Fruit fly (Drosophila melanogaster): Measurements from ENCODE around the gene r-cup.

The r-cup gene

dm6 chrX:21058437-21058836, 32.7 kb upstream of the r-cup start:
- no peak for TF ChIP-seq EcR (GFP tag; optimal IDR thresholded peaks at IDR 0.05)
- no peak for TF ChIP-seq CG15710 (tag; optimal IDR thresholded peaks at IDR 0.05)
- no peak for TF ChIP-seq CG8159 (tag; optimal IDR thresholded peaks at IDR 0.05)
- TF ChIP-seq gl (tag; optimal IDR thresholded peaks at IDR 0.05) = no peak
- no peak for TF ChIP-seq CG12605 (GFP tag; IDR thresholded peaks at IDR 0.05)
- no peak for TF ChIP-seq CG4496 (GFP tag; IDR thresholded peaks at IDR 0.05)
- TF ChIP-seq CG9948 (tag; optimal IDR thresholded peaks at IDR 0.05) = no peak
- TF ChIP-seq CG32121 (GFP tag; IDR thresholded peaks at IDR 0.05) = no peak
- no peak for TF ChIP-seq CG14655 (GFP tag; optimal IDR thresholded peaks at IDR 0.05)
- no peak for TF ChIP-seq CG10348 (GFP tag; IDR thresholded peaks at IDR 0.05)
- TF ChIP-seq fd96Ca (GFP tag; IDR thresholded peaks at IDR 0.05) = no peak
- no peak for TF ChIP-seq D1 (tag; optimal IDR thresholded peaks at IDR 0.05)
- no peak for TF ChIP-seq CG17806 (tag; optimal IDR thresholded peaks at IDR 0.05)
- no peak for TF ChIP-seq rn (GFP tag; IDR thresholded peaks at IDR 0.05)
- no peak for TF ChIP-seq Pif1B (GFP tag; optimal IDR thresholded peaks at IDR 0.05)
- no peak for TF ChIP-seq CG34367 (tag; optimal IDR thresholded peaks at IDR 0.05)
- TF ChIP-seq Snoo (tag; optimal IDR thresholded peaks at IDR 0.05) = no peak
- TF ChIP-seq Ets98B (GFP tag; IDR thresholded peaks at IDR 0.05) = no peak
- no peak for TF ChIP-seq CG8301 (tag; optimal IDR thresholded peaks at IDR 0.05)
- TF ChIP-seq Pif1A (GFP tag; optimal IDR thresholded peaks at IDR 0.05) = no peak

- TF ChIP-seq CG10348 (GFP tag; IDR thresholded peaks at IDR 0.05) (no peak), CG8159 (tag; optimal IDR thresholded peaks at IDR 0.05) (no peak), CG13204 (GFP tag; optimal IDR thresholded peaks at IDR 0.05) (no peak), CG12605 (GFP tag; IDR thresholded peaks at IDR 0.05) (no peak), rn (GFP tag; IDR thresholded peaks at IDR 0.05) (no peak), CG34367 (tag; optimal IDR thresholded peaks at IDR 0.05) (no peak), CG14655 (GFP tag; optimal IDR thresholded peaks at IDR 0.05) (no peak)
Measured at dm6 chrX:21056732-21057131, 31.0 kb upstream of the r-cup start.

- TF ChIP-seq CG32121 (GFP tag; IDR thresholded peaks at IDR 0.05) (peak; percentile 58; the same call in 1 of the 2 replicates), CG13204 (GFP tag; optimal IDR thresholded peaks at IDR 0.05) (peak; percentile 69), gl (tag; optimal IDR thresholded peaks at IDR 0.05) (peak; percentile 51), CG10348 (GFP tag; IDR thresholded peaks at IDR 0.05) (no peak), CG4496 (GFP tag; IDR thresholded peaks at IDR 0.05) (peak; percentile 50; the same call in 2 of the 3 replicates), Ets98B (GFP tag; IDR thresholded peaks at IDR 0.05) (peak; percentile 61), CG12605 (GFP tag; IDR thresholded peaks at IDR 0.05) (peak; percentile 58; the same call in 1 of the 2 replicates), CG17806 (tag; optimal IDR thresholded peaks at IDR 0.05) (no peak), fd96Ca (GFP tag; IDR thresholded peaks at IDR 0.05) (peak; percentile 74; the same call in 2 of the 3 replicates), CG8159 (tag; optimal IDR thresholded peaks at IDR 0.05) (no peak), rn (GFP tag; IDR thresholded peaks at IDR 0.05) (no peak), EcR (GFP tag; optimal IDR thresholded peaks at IDR 0.05) (peak; percentile 64), CG15710 (tag; optimal IDR thresholded peaks at IDR 0.05) (peak; percentile 21), CG14655 (GFP tag; optimal IDR thresholded peaks at IDR 0.05) (peak; percentile 36), D1 (tag; optimal IDR thresholded peaks at IDR 0.05) (no peak), Pif1A (GFP tag; optimal IDR thresholded peaks at IDR 0.05) (no peak), CG9948 (tag; optimal IDR thresholded peaks at IDR 0.05) (no peak), Snoo (tag; optimal IDR thresholded peaks at IDR 0.05) (no peak), CG34367 (tag; optimal IDR thresholded peaks at IDR 0.05) (no peak), CG8301 (tag; optimal IDR thresholded peaks at IDR 0.05) (peak; percentile 22), Pif1B (GFP tag; optimal IDR thresholded peaks at IDR 0.05) (no peak)
Measured at dm6 chrX:21054963-21055480, 29.3 kb upstream of the r-cup start.

- TF ChIP-seq fd96Ca (GFP tag; IDR thresholded peaks at IDR 0.05) = peak; percentile 98
- peak; percentile 98 for TF ChIP-seq CG14655 (GFP tag; optimal IDR thresholded peaks at IDR 0.05)
- peak; percentile 98 for TF ChIP-seq CG8301 (tag; optimal IDR thresholded peaks at IDR 0.05)
- TF ChIP-seq gl (tag; optimal IDR thresholded peaks at IDR 0.05) = peak; percentile 97
- peak; percentile 99 for TF ChIP-seq Pif1A (GFP tag; optimal IDR thresholded peaks at IDR 0.05)
- TF ChIP-seq rn (GFP tag; IDR thresholded peaks at IDR 0.05) = peak; percentile 86
- TF ChIP-seq CG17806 (tag; optimal IDR thresholded peaks at IDR 0.05) = peak; percentile 98
- TF ChIP-seq D1 (tag; optimal IDR thresholded peaks at IDR 0.05) = peak; percentile 93
- peak; percentile 99 for TF ChIP-seq Pif1B (GFP tag; optimal IDR thresholded peaks at IDR 0.05)
- TF ChIP-seq CG32121 (GFP tag; IDR thresholded peaks at IDR 0.05) = peak; percentile 97
- TF ChIP-seq CG8159 (tag; optimal IDR thresholded peaks at IDR 0.05) = peak; percentile 97
- peak; percentile 98 for TF ChIP-seq CG12605 (GFP tag; IDR thresholded peaks at IDR 0.05)
- peak; percentile 97 for TF ChIP-seq CG9948 (tag; optimal IDR thresholded peaks at IDR 0.05)
- TF ChIP-seq Snoo (tag; optimal IDR thresholded peaks at IDR 0.05) = peak; percentile 99
- TF ChIP-seq Ets98B (GFP tag; IDR thresholded peaks at IDR 0.05) = peak; percentile 97
- TF ChIP-seq CG15710 (tag; optimal IDR thresholded peaks at IDR 0.05) = peak; percentile 97
- TF ChIP-seq CG13204 (GFP tag; optimal IDR thresholded peaks at IDR 0.05) = peak; percentile 96
- TF ChIP-seq CG34367 (tag; optimal IDR thresholded peaks at IDR 0.05) = peak; percentile 98
- peak; percentile 76 for TF ChIP-seq CG10348 (GFP tag; IDR thresholded peaks at IDR 0.05)
- peak; percentile 99 for TF ChIP-seq CG4496 (GFP tag; IDR thresholded peaks at IDR 0.05)
- TF ChIP-seq EcR (GFP tag; optimal IDR thresholded peaks at IDR 0.05) = peak; percentile 71
Measured at dm6 chrX:21053849-21054581, 28.3 kb upstream of the r-cup start, which contains the start of the genes Stt3A and bves. TSS of gene Stt3A (minus strand) at chrX:21053937. TSS of gene bves (plus strand) at chrX:21053963.

- no peak for TF ChIP-seq CG10348 (GFP tag; IDR thresholded peaks at IDR 0.05)
- peak; percentile 47 for TF ChIP-seq CG15710 (tag; optimal IDR thresholded peaks at IDR 0.05)
- TF ChIP-seq CG32121 (GFP tag; IDR thresholded peaks at IDR 0.05) = no peak
- no peak for TF ChIP-seq rn (GFP tag; IDR thresholded peaks at IDR 0.05)
- peak; percentile 78 for TF ChIP-seq CG12605 (GFP tag; IDR thresholded peaks at IDR 0.05)
- TF ChIP-seq D1 (tag; optimal IDR thresholded peaks at IDR 0.05) = no peak
- TF ChIP-seq CG8301 (tag; optimal IDR thresholded peaks at IDR 0.05) = peak; percentile 27
- peak; percentile 13 for TF ChIP-seq CG9948 (tag; optimal IDR thresholded peaks at IDR 0.05)
- TF ChIP-seq CG14655 (GFP tag; optimal IDR thresholded peaks at IDR 0.05) = peak; percentile 26
- TF ChIP-seq EcR (GFP tag; optimal IDR thresholded peaks at IDR 0.05) = peak; percentile 40
- peak; percentile 38; the same call in 1 of the 2 replicates for TF ChIP-seq Ets98B (GFP tag; IDR thresholded peaks at IDR 0.05)
- peak; percentile 45 for TF ChIP-seq CG8159 (tag; optimal IDR thresholded peaks at IDR 0.05)
- TF ChIP-seq CG13204 (GFP tag; optimal IDR thresholded peaks at IDR 0.05) = peak; percentile 65
- TF ChIP-seq Pif1A (GFP tag; optimal IDR thresholded peaks at IDR 0.05) = peak; percentile 70
- TF ChIP-seq CG17806 (tag; optimal IDR thresholded peaks at IDR 0.05) = peak; percentile 28
- TF ChIP-seq Snoo (tag; optimal IDR thresholded peaks at IDR 0.05) = peak; percentile 86
- peak; percentile 58 for TF ChIP-seq Pif1B (GFP tag; optimal IDR thresholded peaks at IDR 0.05)
- TF ChIP-seq CG34367 (tag; optimal IDR thresholded peaks at IDR 0.05) = peak; percentile 66
- TF ChIP-seq gl (tag; optimal IDR thresholded peaks at IDR 0.05) = peak; percentile 56
- TF ChIP-seq fd96Ca (GFP tag; IDR thresholded peaks at IDR 0.05) = peak; percentile 54; the same call in 1 of the 3 replicates
- peak; percentile 80 for TF ChIP-seq CG4496 (GFP tag; IDR thresholded peaks at IDR 0.05)
Measured at dm6 chrX:21053099-21053715, 27.5 kb upstream of the r-cup start.

Measured in whole organism, pupa.